Worm (Caenorhabditis elegans) whole organism, L1 larva: ENCODE results near the gene xbx-6.

Experiments
- Y116A8C.19 ChIP-seq: sonication (generic microtip); optimal IDR thresholded peaks from 2 replicates; lab custom pipeline; 2016; ENCODE audit warnings: missing compliant biosample characterization, missing genetic modification characterization, borderline replicate concordance
- ceh-63 ChIP-seq: fragments of 200-800 bp; sonication (Bioruptor generic); optimal IDR thresholded peaks from 2 replicates; lab custom pipeline; 2018; ENCODE audit warnings: mild to moderate bottlenecking, missing genetic modification characterization, missing compliant biosample characterization
- ceh-88 ChIP-seq: fragments of 200-800 bp; sonication (Bioruptor generic); IDR thresholded peaks from 2 replicates; pipeline ENCODE4 v1.3.6; 2022; ENCODE audit warnings: missing genetic modification characterization, missing compliant biosample characterization
- ceh-90 ChIP-seq: sonication (generic microtip); optimal IDR thresholded peaks from 2 replicates; lab custom pipeline; 2016; ENCODE audit warnings: missing genetic modification characterization, missing compliant biosample characterization
- ces-1 ChIP-seq: fragments of 150-350 bp; optimal IDR thresholded peaks from 2 replicates; lab custom pipeline; 2014; ENCODE audit warnings: missing biosample characterization, missing genetic modification reagents, missing genetic modification characterization
- dpl-1 ChIP-seq, 3 experiments: fragments of 150-350 bp in 2 of 3; sonication (generic microtip) in 1 of 3; optimal IDR thresholded peaks; 2 replicates each; lab custom pipeline; 2014 to 2017; ENCODE audit warnings: missing biosample characterization in 3 of 3, missing genetic modification characterization in 3 of 3, missing genetic modification reagents in 3 of 3
- efl-1 ChIP-seq, 4 experiments: fragments of 150-350 bp; optimal IDR thresholded peaks in 3 of 4; peaks in 1 of 4; 1 replicate in 1 of 4; 2 replicates in 3 of 4; lab custom pipeline; 2014; ENCODE audit warnings: missing biosample characterization in 2 of 4, missing genetic modification characterization in 2 of 4, missing genetic modification reagents in 2 of 4
- egl-13 ChIP-seq: sonication (generic microtip); optimal IDR thresholded peaks from 2 replicates; lab custom pipeline; 2016; ENCODE audit warnings: missing genotype, missing genetic modification reagents, missing genetic modification characterization, missing compliant biosample characterization
- egl-27 ChIP-seq, 2 experiments: fragments of 150-350 bp in 1 of 2; sonication (generic microtip); optimal IDR thresholded peaks; 3 replicates each; lab custom pipeline; 2017 to 2018; ENCODE audit warnings: missing biosample characterization in 2 of 2, missing genetic modification characterization in 2 of 2, missing genetic modification reagents in 2 of 2
- elt-2 ChIP-seq: sonication (generic microtip); optimal IDR thresholded peaks from 2 replicates; lab custom pipeline; 2016; ENCODE audit warnings: missing genetic modification characterization, mild to moderate bottlenecking, inconsistent platforms, missing compliant biosample characterization, missing genetic modification reagents
- elt-3 ChIP-seq, 6 experiments: fragments of 150-350 bp in 1 of 6; sonication (generic microtip); optimal IDR thresholded peaks; 2 replicates each; lab custom pipeline; 2017 to 2018; ENCODE audit warnings: missing biosample characterization in 6 of 6, missing genetic modification characterization in 6 of 6, inconsistent platforms in 1 of 6
- ets-5 ChIP-seq: fragments of 200-800 bp; sonication (Bioruptor generic); IDR thresholded peaks from 2 replicates; pipeline ENCODE4 v1.3.6; 2022; ENCODE audit warnings: missing genetic modification characterization, missing compliant biosample characterization
- fkh-10 ChIP-seq: sonication (generic microtip); optimal IDR thresholded peaks from 2 replicates; lab custom pipeline; 2017; ENCODE audit warnings: missing biosample characterization, missing genetic modification reagents, missing genetic modification characterization
- fkh-8 ChIP-seq: sonication (generic microtip); optimal IDR thresholded peaks from 2 replicates; lab custom pipeline; 2016; ENCODE audit warnings: mild to moderate bottlenecking, missing genetic modification characterization, missing compliant biosample characterization
- isw-1 ChIP-seq: fragments of 200-800 bp; sonication (Bioruptor generic); IDR thresholded peaks from 2 replicates; pipeline ENCODE4 v1.3.6; 2022; ENCODE audit warnings: missing genetic modification characterization, missing compliant biosample characterization
- lin-13 ChIP-seq: fragments of 150-350 bp; optimal IDR thresholded peaks from 2 replicates; lab custom pipeline; 2014; ENCODE audit warnings: missing biosample characterization, missing genetic modification reagents, missing genetic modification characterization
- lin-15B ChIP-seq: fragments of 150-350 bp; sonication (generic microtip); optimal IDR thresholded peaks from 3 replicates; lab custom pipeline; 2014; ENCODE audit warnings: missing biosample characterization, missing genetic modification characterization
- lin-35 ChIP-seq, 2 experiments: fragments of 150-350 bp; optimal IDR thresholded peaks; 2 replicates each; lab custom pipeline; 2014; ENCODE audit warnings: missing biosample characterization in 2 of 2, missing genetic modification characterization in 2 of 2, missing genetic modification reagents in 2 of 2
- lin-39 ChIP-seq: fragments of 150-350 bp; optimal IDR thresholded peaks from 2 replicates; lab custom pipeline; 2014; ENCODE audit warnings: missing biosample characterization, missing genetic modification reagents, missing genetic modification characterization
- mab-9 ChIP-seq: fragments of 200-800 bp; sonication (Bioruptor generic); IDR thresholded peaks from 2 replicates; pipeline ENCODE4 v1.3.6; 2022; ENCODE audit warnings: missing genetic modification reagents, missing genetic modification characterization, missing compliant biosample characterization
- nhr-19 ChIP-seq: fragments of 200-800 bp; sonication (Bioruptor generic); conservative IDR thresholded peaks from 2 replicates; pipeline ENCODE4 v1.3.6; 2022; ENCODE audit warnings: missing genetic modification characterization, missing compliant biosample characterization
- nhr-20 ChIP-seq: sonication (generic microtip); optimal IDR thresholded peaks from 2 replicates; lab custom pipeline; 2016; ENCODE audit warnings: mild to moderate bottlenecking, missing genetic modification characterization, missing compliant biosample characterization
- nhr-237 ChIP-seq: fragments of 150-350 bp; optimal IDR thresholded peaks from 2 replicates; lab custom pipeline; 2014; ENCODE audit warnings: missing biosample characterization, missing genetic modification characterization
- nhr-71 ChIP-seq: sonication (generic microtip); optimal IDR thresholded peaks from 2 replicates; lab custom pipeline; 2016; ENCODE audit warnings: mild to moderate bottlenecking, missing genetic modification characterization, moderate library complexity, missing compliant biosample characterization
- rnt-1 ChIP-seq: sonication (generic microtip); optimal IDR thresholded peaks from 2 replicates; lab custom pipeline; 2016; ENCODE audit warnings: mild to moderate bottlenecking, missing genetic modification characterization, moderate library complexity, missing compliant biosample characterization
- skn-1 ChIP-seq: fragments of 150-350 bp; optimal IDR thresholded peaks from 2 replicates; lab custom pipeline; 2014; ENCODE audit warnings: missing biosample characterization, missing genetic modification characterization
- snu-23 ChIP-seq: sonication (generic microtip); optimal IDR thresholded peaks from 2 replicates; lab custom pipeline; 2016; ENCODE audit warnings: missing genetic modification characterization, missing compliant biosample characterization
- tbx-2 ChIP-seq: sonication (generic microtip); optimal IDR thresholded peaks from 2 replicates; lab custom pipeline; 2016; ENCODE audit warnings: missing genetic modification characterization, missing compliant biosample characterization
- tlp-1 ChIP-seq: fragments of 150-350 bp; optimal IDR thresholded peaks from 2 replicates; lab custom pipeline; 2014; ENCODE audit warnings: missing biosample characterization, missing genetic modification characterization
- unc-30 ChIP-seq: sonication (generic microtip); optimal IDR thresholded peaks from 2 replicates; lab custom pipeline; 2017; ENCODE audit warnings: missing biosample characterization, missing genetic modification characterization
- vab-15 ChIP-seq: sonication (generic microtip); optimal IDR thresholded peaks from 2 replicates; lab custom pipeline; 2017; ENCODE audit warnings: missing genotype, mild to moderate bottlenecking, missing genetic modification characterization, missing compliant biosample characterization
- xbp-1 ChIP-seq: sonication (generic microtip); optimal IDR thresholded peaks from 2 replicates; lab custom pipeline; 2016; ENCODE audit warnings: missing genetic modification characterization, missing compliant biosample characterization
- ztf-4 ChIP-seq: fragments of 150-350 bp; optimal IDR thresholded peaks from 2 replicates; lab custom pipeline; 2014; ENCODE audit warnings: missing biosample characterization, missing genetic modification characterization

The xbx-6 gene

ce11 chrV:9692109-9692581 is 10.7 kb upstream of the xbx-6 start, which contains the start of gene ztf-9 (continued):
- no peak for TF ChIP-seq ces-1 (GFP tag; lab: Kevin White, UChicago)
- no peak for TF ChIP-seq mab-9
- no peak for TF ChIP-seq isw-1 (GFP tag; lab: Robert Waterston, UW)
- TF ChIP-seq lin-35 (GFP tag; optimal IDR thresholded peaks at IDR 0.05; lab: Kevin White, UChicago) = peak; percentile 16 to 47
- peak; percentile 50 for TF ChIP-seq rnt-1 (tag; lab: Kevin White, UChicago)
- TF ChIP-seq efl-1 (optimal IDR thresholded peaks at IDR 0.05; lab: Kevin White, UChicago) = peak; percentile 30
- peak in 1 of 2 experiments; percentile 83 for TF ChIP-seq efl-1 (GFP tag; optimal IDR thresholded peaks at IDR 0.05 in 1 of 2; lab: Kevin White, UChicago)
- TF ChIP-seq elt-3 (tag; optimal IDR thresholded peaks at IDR 0.05; lab: Kevin White, UChicago) = peak in 2 of 6 experiments; percentile 32 to 35
- no peak for TF ChIP-seq fkh-8 (tag; lab: Kevin White, UChicago)

ce11 chrV:9692649-9693112 is 10.2 kb upstream of the xbx-6 start, which contains the start of gene ZK287.7:
TSS of gene ZK287.7 (plus strand) at chrV:9693062.
- TF ChIP-seq xbp-1 (no peak), lin-15B (tag; lab: Kevin White, UChicago) (no peak), ces-1 (GFP tag; lab: Kevin White, UChicago) (no peak), ceh-88 (GFP tag; lab: Robert Waterston, UW) (no peak), nhr-20 (tag; lab: Kevin White, UChicago) (no peak), tbx-2 (tag; lab: Kevin White, UChicago) (no peak), vab-15 (tag; lab: Kevin White, UChicago) (no peak), lin-39 (tag; lab: Kevin White, UChicago) (no peak), snu-23 (GFP tag; lab: Kevin White, UChicago) (no peak), fkh-10 (GFP tag; lab: Kevin White, UChicago) (no peak), ets-5 (GFP tag; lab: Robert Waterston, UW) (no peak), nhr-237 (tag; lab: Kevin White, UChicago) (no peak), Y116A8C.19 (tag; lab: Kevin White, UChicago) (no peak), skn-1 (tag; lab: Kevin White, UChicago) (no peak), lin-13 (no peak), ztf-4 (tag; lab: Kevin White, UChicago) (no peak), ceh-63 (GFP tag; lab: Kevin White, UChicago) (no peak), egl-13 (tag; lab: Kevin White, UChicago) (no peak), egl-27 (tag; optimal IDR thresholded peaks at IDR 0.05; lab: Kevin White, UChicago) (no peak), dpl-1 (GFP tag; optimal IDR thresholded peaks at IDR 0.05; lab: Kevin White, UChicago) (no peak)

- TF ChIP-seq skn-1 (tag; lab: Kevin White, UChicago) = no peak
- TF ChIP-seq ceh-90 (tag; lab: Kevin White, UChicago) = no peak
- no peak for TF ChIP-seq unc-30 (tag; lab: Kevin White, UChicago)
- TF ChIP-seq nhr-71 = no peak
Observed at ce11 chrV:9696715-9697114, 6.1 kb upstream of the xbx-6 start, which contains the start of gene her-1. TSS of gene her-1 (plus strand) at chrV:9697015.

- TF ChIP-seq elt-2 (tag; lab: Kevin White, UChicago) (peak; percentile 9), nhr-19 (GFP tag; lab: Robert Waterston, UW) (no peak), elt-3 (tag; optimal IDR thresholded peaks at IDR 0.05; lab: Kevin White, UChicago) (no peak), mab-9 (no peak), lin-13 (no peak)
Observed at ce11 chrV:9699216-9699615, 3.6 kb upstream of the xbx-6 start.

- TF ChIP-seq elt-2 (tag; lab: Kevin White, UChicago) (peak; percentile 44), tlp-1 (peak; percentile 29), vab-15 (tag; lab: Kevin White, UChicago) (no peak)
Observed at ce11 chrV:9701861-9702260, 994 bp upstream of the xbx-6 start.
